Worm (Caenorhabditis elegans): ENCODE results near the gene dao-6.
A peak's percentile ranks its signal among the peaks of the same experiment; 100 is the strongest.

The dao-6 gene

ce11 chrIII:9697323-9697722 is 38.7 kb downstream of the dao-6 start (continued):
- TF ChIP-seq ztf-11 (tag; optimal IDR thresholded peaks at IDR 0.05) (no peak), sma-9 (GFP tag; optimal IDR thresholded peaks at IDR 0.05) (peak; percentile 55), sma-9 (tag; optimal IDR thresholded peaks at IDR 0.05) (no peak), elt-3 (tag; optimal IDR thresholded peaks at IDR 0.05) (no peak), mab-5 (tag; optimal IDR thresholded peaks at IDR 0.05) (no peak), snpc-4 (tag; optimal IDR thresholded peaks at IDR 0.05) (no peak), egl-27 (tag; optimal IDR thresholded peaks at IDR 0.05) (no peak), ceh-82 (tag; optimal IDR thresholded peaks at IDR 0.05) (no peak), nhr-6 (tag; optimal IDR thresholded peaks at IDR 0.05) (no peak), gmeb-1 (tag; optimal IDR thresholded peaks at IDR 0.05) (no peak), lin-11 (tag; optimal IDR thresholded peaks at IDR 0.05) (peak; percentile 19), mbf-1 (tag; optimal IDR thresholded peaks at IDR 0.05) (no peak), nhr-129 (tag; optimal IDR thresholded peaks at IDR 0.05) (peak; percentile 84), ztf-1 (GFP tag; conservative IDR thresholded peaks at IDR 0.05) (no peak), lsy-2 (tag; optimal IDR thresholded peaks at IDR 0.05) (peak; percentile 34 to 59), dmd-4 (tag; optimal IDR thresholded peaks at IDR 0.05) (no peak), zag-1 (tag; optimal IDR thresholded peaks at IDR 0.05) (peak; percentile 16), alr-1 (tag; optimal IDR thresholded peaks at IDR 0.05) (no peak), elt-1 (tag; optimal IDR thresholded peaks at IDR 0.05) (no peak), nhr-237 (tag; optimal IDR thresholded peaks at IDR 0.05) (no peak), unc-39 (tag; optimal IDR thresholded peaks at IDR 0.05) (no peak), skn-1 (tag; optimal IDR thresholded peaks at IDR 0.05) (no peak), ztf-4 (tag; optimal IDR thresholded peaks at IDR 0.05) (no peak), mdl-1 (tag; optimal IDR thresholded peaks at IDR 0.05) (peak in 1 of 2 experiments; percentile 64), nhr-25 (tag; optimal IDR thresholded peaks at IDR 0.05) (peak; percentile 21), ceh-16 (tag; optimal IDR thresholded peaks at IDR 0.05) (no peak)

ce11 chrIII:9696417-9696816 is 39.6 kb downstream of the dao-6 start, which contains the start of gene bud-31:
bud-31 (minus strand) TSS chrIII:9696517.
- TF ChIP-seq sma-3 (GFP tag; optimal IDR thresholded peaks at IDR 0.05) (no peak), mab-5 (tag; optimal IDR thresholded peaks at IDR 0.05) (no peak), unc-55 (GFP tag; optimal IDR thresholded peaks at IDR 0.05) (no peak), egl-27 (tag; optimal IDR thresholded peaks at IDR 0.05) (no peak)

- peak; percentile 65 for TF ChIP-seq unc-55 (GFP tag; optimal IDR thresholded peaks at IDR 0.05)
- TF ChIP-seq ama-1 (optimal IDR thresholded peaks at IDR 0.05): no peak
- peak; percentile 59 for TF ChIP-seq C34F6.9 (tag; optimal IDR thresholded peaks at IDR 0.05)
- peak in 1 of 2 experiments; percentile 55 for TF ChIP-seq lsy-2 (tag; optimal IDR thresholded peaks at IDR 0.05)
- no peak for TF ChIP-seq egl-27 (tag; optimal IDR thresholded peaks at IDR 0.05)
- TF ChIP-seq gmeb-1 (tag; optimal IDR thresholded peaks at IDR 0.05): peak; percentile 21
These were observed 40.6 kb downstream of the dao-6 start for ce11 chrIII:9695379-9695778.

ce11 chrIII:9694474-9694873 is 41.5 kb downstream of the dao-6 start, which contains the start of gene set-3:
set-3 (minus strand) TSS chrIII:9694574.
- no peak for TF ChIP-seq snpc-4 (tag; optimal IDR thresholded peaks at IDR 0.05)
- no peak for TF ChIP-seq lin-39 (tag; optimal IDR thresholded peaks at IDR 0.05)
- TF ChIP-seq nhr-11 (tag; optimal IDR thresholded peaks at IDR 0.05): no peak
- TF ChIP-seq peb-1 (tag; optimal IDR thresholded peaks at IDR 0.05): no peak
- TF ChIP-seq ceh-16 (tag; optimal IDR thresholded peaks at IDR 0.05): no peak
- no peak for TF ChIP-seq egl-27 (tag; optimal IDR thresholded peaks at IDR 0.05)
- TF ChIP-seq ztf-1 (GFP tag; conservative IDR thresholded peaks at IDR 0.05): no peak
- no peak for TF ChIP-seq nhr-77 (tag; optimal IDR thresholded peaks at IDR 0.05)
- no peak for TF ChIP-seq dmd-4 (tag; optimal IDR thresholded peaks at IDR 0.05)
- no peak for TF ChIP-seq nhr-21 (tag; optimal IDR thresholded peaks at IDR 0.05)
- TF ChIP-seq nhr-10 (tag; optimal IDR thresholded peaks at IDR 0.05): no peak

- TF ChIP-seq skn-1 (tag; optimal IDR thresholded peaks at IDR 0.05) (no peak), nhr-77 (tag; optimal IDR thresholded peaks at IDR 0.05) (no peak), ztf-11 (tag; optimal IDR thresholded peaks at IDR 0.05) (no peak), lsy-2 (tag; optimal IDR thresholded peaks at IDR 0.05) (no peak), nhr-6 (tag; optimal IDR thresholded peaks at IDR 0.05) (no peak)
These were observed 46.0 kb downstream of the dao-6 start, which contains the start of gene best-5 for ce11 chrIII:9690044-9690443. best-5 (minus strand) TSS chrIII:9690253.

Data from whole organism, L2 larva.